Fruit fly (Drosophila melanogaster) whole organism, embryonic: ENCODE measurements around the gene CG43085.

Experiments used
- Antp ChIP-seq: fragments of 200-800 bp; sonication (Bioruptor generic); optimal IDR thresholded peaks from 3 replicates; lab custom pipeline; 2016; ENCODE audit warnings: missing biosample characterization, missing genetic modification characterization
- C15 ChIP-seq: fragments of 200-800 bp; sonication (Bioruptor generic); IDR thresholded peaks from 3 replicates; pipeline ENCODE4 v1.3.6; 2022; ENCODE audit warnings: missing biosample characterization, missing genetic modification characterization
- CG10321 ChIP-seq: fragments of 200-800 bp; sonication (Bioruptor generic); IDR thresholded peaks from 2 replicates; pipeline ENCODE4 v1.3.6; 2022; ENCODE audit warnings: missing biosample characterization, missing genetic modification characterization
- CG11085 ChIP-seq: fragments of 200-800 bp; sonication (Bioruptor generic); IDR thresholded peaks from 2 replicates; pipeline ENCODE4 v1.3.6; 2022; ENCODE audit warnings: missing biosample characterization, missing genetic modification characterization
- CG11695 ChIP-seq: fragments of 200-800 bp; sonication (Bioruptor generic); IDR thresholded peaks from 3 replicates; pipeline ENCODE4 v1.3.6; 2022; ENCODE audit warnings: missing biosample characterization, missing genetic modification characterization
- CG1603 ChIP-seq: fragments of 200-800 bp; sonication (Bioruptor generic); optimal IDR thresholded peaks from 2 replicates; lab custom pipeline; 2019; ENCODE audit warnings: missing biosample characterization, mild to moderate bottlenecking, missing genetic modification characterization, moderate library complexity
- CG1792 ChIP-seq: fragments of 200-800 bp; sonication (Bioruptor generic); optimal IDR thresholded peaks from 2 replicates; lab custom pipeline; 2016; ENCODE audit warnings: missing biosample characterization, missing genetic modification characterization
- CG18476 ChIP-seq: fragments of 200-800 bp; sonication (Bioruptor generic); optimal IDR thresholded peaks from 2 replicates; lab custom pipeline; 2016; ENCODE audit warnings: missing biosample characterization, mild to moderate bottlenecking, missing genetic modification characterization
- CG31365 ChIP-seq: fragments of 200-800 bp; sonication (Bioruptor generic); optimal IDR thresholded peaks from 2 replicates; lab custom pipeline; 2018; ENCODE audit warnings: missing biosample characterization, mild to moderate bottlenecking, missing genetic modification characterization
- CG32532 ChIP-seq: fragments of 200-800 bp; sonication (Bioruptor generic); IDR thresholded peaks from 2 replicates; pipeline ENCODE4 v1.3.6; 2022; ENCODE audit warnings: missing biosample characterization, missing genetic modification characterization
- CG3281 ChIP-seq: fragments of 200-800 bp; sonication (Bioruptor generic); optimal IDR thresholded peaks from 3 replicates; lab custom pipeline; 2017; ENCODE audit warnings: missing biosample characterization, mild to moderate bottlenecking, missing genetic modification characterization
- CG34422 ChIP-seq: fragments of 200-800 bp; sonication (Bioruptor generic); IDR thresholded peaks from 3 replicates; pipeline ENCODE4 v1.3.6; 2022; ENCODE audit warnings: missing biosample characterization, missing genetic modification characterization
- CG5180 ChIP-seq: fragments of 200-800 bp; sonication (Bioruptor generic); optimal IDR thresholded peaks from 3 replicates; lab custom pipeline; 2017; ENCODE audit warnings: missing biosample characterization, missing genetic modification characterization, mild to moderate bottlenecking, moderate library complexity, missing genetic modification reagents
- CG5953 ChIP-seq: fragments of 200-800 bp; sonication (Bioruptor generic); IDR thresholded peaks from 2 replicates; pipeline ENCODE4 v1.3.6; 2022; ENCODE audit warnings: missing biosample characterization, missing genetic modification characterization
- CG7839 ChIP-seq: fragments of 200-800 bp; sonication (Bioruptor generic); optimal IDR thresholded peaks from 3 replicates; lab custom pipeline; 2018; ENCODE audit warnings: missing biosample characterization, mild to moderate bottlenecking, missing genetic modification characterization, moderate library complexity
- CG7928 ChIP-seq: fragments of 200-800 bp; sonication (Bioruptor generic); optimal IDR thresholded peaks from 2 replicates; lab custom pipeline; 2017; ENCODE audit warnings: missing biosample characterization, mild to moderate bottlenecking, missing genetic modification characterization
- CG8388 ChIP-seq: fragments of 200-800 bp; sonication (Bioruptor generic); optimal IDR thresholded peaks from 2 replicates; lab custom pipeline; 2019; ENCODE audit warnings: missing biosample characterization, mild to moderate bottlenecking, missing genetic modification characterization, moderate library complexity
- CG9876 ChIP-seq: fragments of 200-800 bp; sonication (Bioruptor generic); optimal IDR thresholded peaks from 2 replicates; lab custom pipeline; 2016; ENCODE audit warnings: missing biosample characterization, missing genetic modification characterization
- D ChIP-seq, 2 experiments: fragments of 200-800 bp in 1 of 2; fragments of >200 bp in 1 of 2; sonication (Bioruptor generic) in 1 of 2; optimal IDR thresholded peaks; 2 replicates in 1 of 2; 3 replicates in 1 of 2; lab custom pipeline; 2017; ENCODE audit warnings: mild to moderate bottlenecking in 1 of 2, missing biosample characterization in 1 of 2, missing genetic modification characterization in 1 of 2, missing genetic modification reagents in 1 of 2
- E2f2 ChIP-seq: fragments of 200-800 bp; sonication (Bioruptor generic); IDR thresholded peaks from 2 replicates; pipeline ENCODE4 v1.3.6; 2022; ENCODE audit warnings: missing biosample characterization, missing genetic modification characterization
- ERR ChIP-seq: fragments of 200-800 bp; sonication (Bioruptor generic); optimal IDR thresholded peaks from 2 replicates; lab custom pipeline; 2016; ENCODE audit warnings: missing biosample characterization, missing genetic modification characterization
- HLH4C ChIP-seq: fragments of 200-800 bp; sonication (Bioruptor generic); IDR thresholded peaks from 3 replicates; pipeline ENCODE4 v1.3.6; 2022; ENCODE audit warnings: missing biosample characterization, missing genetic modification characterization; ENCODE audit not compliant: partially characterized antibody
- Hand ChIP-seq: fragments of 200-800 bp; sonication (Bioruptor generic); optimal IDR thresholded peaks from 2 replicates; lab custom pipeline; 2017; ENCODE audit warnings: mild to moderate bottlenecking, missing biosample characterization, missing genetic modification reagents, missing genetic modification characterization
- Hr39 ChIP-seq: fragments of >200 bp; optimal IDR thresholded peaks from 2 replicates; lab custom pipeline; 2017
- Usf ChIP-seq: fragments of 200-800 bp; sonication (Bioruptor generic); optimal IDR thresholded peaks from 2 replicates; lab custom pipeline; 2017; ENCODE audit warnings: missing genotype, missing biosample characterization, missing genetic modification characterization
- Xrp1 ChIP-seq: fragments of 200-800 bp; sonication (Bioruptor generic); IDR thresholded peaks from 2 replicates; pipeline ENCODE4 v1.3.6; 2022; ENCODE audit warnings: missing biosample characterization, missing genetic modification characterization
- bowl ChIP-seq: fragments of 200-800 bp; sonication (Bioruptor generic); IDR thresholded peaks from 2 replicates; pipeline ENCODE4 v1.3.6; 2022; ENCODE audit warnings: missing biosample characterization, missing genetic modification characterization
- cad ChIP-seq: fragments of >200 bp; optimal IDR thresholded peaks from 2 replicates; lab custom pipeline; 2017; ENCODE audit warnings: missing biosample characterization, missing genetic modification characterization
- ci ChIP-seq: fragments of 200-800 bp; sonication (Bioruptor generic); IDR thresholded peaks from 3 replicates; pipeline ENCODE4 v1.3.6; 2022; ENCODE audit warnings: missing biosample characterization, missing genetic modification characterization
- danr ChIP-seq: fragments of 200-800 bp; sonication (Bioruptor generic); IDR thresholded peaks from 2 replicates; pipeline ENCODE4 v1.3.6; 2022; ENCODE audit warnings: missing biosample characterization, missing genetic modification characterization
- dmrt11E ChIP-seq: fragments of 200-800 bp; sonication (Bioruptor generic); optimal IDR thresholded peaks from 3 replicates; lab custom pipeline; 2018; ENCODE audit warnings: missing biosample characterization, mild to moderate bottlenecking, missing genetic modification characterization, moderate library complexity
- fu2 ChIP-seq: fragments of 200-800 bp; sonication (Bioruptor generic); optimal IDR thresholded peaks from 2 replicates; lab custom pipeline; 2016; ENCODE audit warnings: missing biosample characterization, missing genetic modification characterization
- gem ChIP-seq: fragments of 200-800 bp; sonication (Bioruptor generic); optimal IDR thresholded peaks from 2 replicates; lab custom pipeline; 2019; ENCODE audit warnings: missing biosample characterization, mild to moderate bottlenecking, missing genetic modification characterization, moderate library complexity
- grau ChIP-seq: fragments of 200-800 bp; optimal IDR thresholded peaks from 3 replicates; lab custom pipeline; 2019; ENCODE audit warnings: missing biosample characterization, mild to moderate bottlenecking, missing genetic modification characterization, moderate library complexity
- gsb-n ChIP-seq: fragments of 200-800 bp; sonication (Bioruptor generic); optimal IDR thresholded peaks from 3 replicates; lab custom pipeline; 2018; ENCODE audit warnings: missing biosample characterization, mild to moderate bottlenecking, missing genetic modification characterization
- inv ChIP-seq: fragments of 200-800 bp; sonication (Bioruptor generic); IDR thresholded peaks from 2 replicates; pipeline ENCODE4 v1.3.6; 2022; ENCODE audit warnings: missing biosample characterization, missing genetic modification characterization; ENCODE audit not compliant: partially characterized antibody
- mld ChIP-seq: fragments of 200-800 bp; sonication (Bioruptor generic); IDR thresholded peaks from 3 replicates; pipeline ENCODE4 v1.3.6; 2022; ENCODE audit warnings: missing biosample characterization, missing genetic modification characterization; ENCODE audit not compliant: partially characterized antibody
- pb ChIP-seq: fragments of 200-800 bp; sonication (Bioruptor generic); optimal IDR thresholded peaks from 3 replicates; lab custom pipeline; 2016; ENCODE audit warnings: missing biosample characterization, missing genetic modification characterization
- peb ChIP-seq: fragments of 200-800 bp; sonication (Bioruptor generic); IDR thresholded peaks from 2 replicates; pipeline ENCODE4 v1.3.6; 2022; ENCODE audit warnings: missing biosample characterization, missing genetic modification characterization
- phol ChIP-seq: fragments of 200-800 bp; sonication (Bioruptor generic); optimal IDR thresholded peaks from 3 replicates; lab custom pipeline; 2018; ENCODE audit warnings: missing biosample characterization, mild to moderate bottlenecking, missing genetic modification characterization, moderate library complexity
- repo ChIP-seq: fragments of 200-800 bp; sonication (Bioruptor generic); optimal IDR thresholded peaks from 2 replicates; lab custom pipeline; 2016; ENCODE audit warnings: missing biosample characterization, missing genetic modification characterization
- rib ChIP-seq: fragments of 200-800 bp; sonication (Bioruptor generic); IDR thresholded peaks from 2 replicates; pipeline ENCODE4 v1.3.6; 2022; ENCODE audit warnings: missing biosample characterization, missing genetic modification characterization
- sisA ChIP-seq: fragments of 200-800 bp; sonication (Bioruptor generic); IDR thresholded peaks from 2 replicates; pipeline ENCODE4 v1.3.6; 2022; ENCODE audit warnings: missing biosample characterization, missing genetic modification characterization
- sr ChIP-seq: fragments of 200-800 bp; sonication (Bioruptor generic); IDR thresholded peaks from 3 replicates; pipeline ENCODE4 v1.3.6; 2022; ENCODE audit warnings: missing biosample characterization, missing genetic modification characterization
- stc ChIP-seq: fragments of 200-800 bp; sonication (Bioruptor generic); IDR thresholded peaks from 2 replicates; pipeline ENCODE4 v1.3.6; 2022; ENCODE audit warnings: missing biosample characterization, missing genetic modification characterization
- tio ChIP-seq: fragments of 200-800 bp; sonication (Bioruptor generic); optimal IDR thresholded peaks from 2 replicates; lab custom pipeline; 2017; ENCODE audit warnings: missing biosample characterization, missing genetic modification characterization, inconsistent platforms

The CG43085 gene

DNA sequence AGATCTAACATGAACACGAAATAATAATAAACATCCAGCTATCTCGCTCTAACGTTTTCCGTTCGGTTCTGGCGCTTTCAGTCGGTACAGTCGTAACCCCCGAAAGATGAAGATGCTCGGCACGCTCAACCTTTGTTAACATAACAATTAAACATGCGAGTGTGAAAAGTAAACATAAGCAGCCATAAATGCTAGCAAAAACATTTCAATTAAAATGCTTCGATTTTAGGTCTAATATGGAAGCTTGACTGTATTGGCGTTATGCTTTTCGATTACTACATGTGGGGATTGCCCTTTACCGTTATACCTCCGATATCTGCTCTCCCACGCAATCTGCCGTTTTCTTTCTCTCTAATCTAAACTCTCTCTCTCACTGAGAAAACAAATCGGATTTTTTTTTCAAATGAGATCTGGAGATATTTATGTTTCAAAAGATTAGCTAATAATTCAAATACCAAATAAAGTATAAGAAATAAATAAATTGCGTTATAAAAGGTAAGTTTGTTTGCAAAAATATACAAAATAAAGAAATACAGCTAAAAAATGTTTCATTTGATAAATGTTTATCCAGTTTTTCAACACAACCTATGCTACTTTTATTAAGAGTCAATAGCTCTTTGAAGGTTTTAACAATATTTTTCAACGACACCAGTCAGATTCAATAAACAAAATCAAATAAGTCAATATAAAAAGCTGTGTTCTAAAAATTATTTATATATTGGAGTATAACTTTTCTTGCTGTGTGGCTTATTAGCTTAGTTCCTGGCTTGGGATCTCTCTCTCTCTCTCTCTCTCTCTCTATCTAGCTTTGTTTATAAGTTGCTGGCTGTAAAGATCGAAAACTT, 12.1 kb upstream of the CG43085 start (continued):
- TF ChIP-seq peb (GFP tag; lab: Robert Waterston, UW) (peak; percentile 86), mld (GFP tag; lab: Robert Waterston, UW) (no peak), CG10321 (GFP tag; lab: Robert Waterston, UW) (peak; percentile 66; the same call in 1 of the 2 replicates), ERR (GFP tag; lab: Kevin White, UChicago) (peak; percentile 92), D (optimal IDR thresholded peaks at IDR 0.05; lab: Kevin White, UChicago) (no peak), D (GFP tag; optimal IDR thresholded peaks at IDR 0.05; lab: Kevin White, UChicago) (peak; percentile 56)

DNA sequence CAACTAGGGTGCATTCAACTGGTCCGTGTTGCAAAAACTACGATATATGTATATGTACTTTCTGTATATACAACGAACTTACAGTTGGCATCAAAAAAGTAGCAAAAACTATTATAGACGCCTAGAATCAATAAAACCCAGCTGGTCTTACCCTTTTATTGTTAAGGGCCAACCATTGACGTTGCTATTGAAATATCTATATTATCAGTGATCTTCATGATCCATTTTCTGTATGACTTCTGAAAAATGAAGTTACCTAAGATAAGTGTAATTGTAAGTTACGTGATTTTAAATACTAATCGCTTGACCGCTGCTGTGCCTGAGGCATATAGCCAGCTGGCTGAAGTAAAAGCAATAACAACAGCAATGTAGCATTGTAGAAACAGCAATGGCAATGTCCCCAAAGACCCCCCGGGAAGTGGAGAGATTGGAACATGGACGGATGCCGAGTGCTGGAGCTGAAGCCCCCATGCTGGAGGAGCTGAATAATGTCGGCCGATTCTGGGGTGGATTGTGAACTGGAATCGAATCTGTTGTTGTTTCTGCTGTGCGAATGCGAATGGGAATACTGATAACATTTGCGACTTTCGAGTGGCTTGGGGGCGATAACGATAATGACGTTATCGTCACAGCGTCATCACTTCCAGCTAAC, 11.3 kb upstream of the CG43085 start:
- no peak for TF ChIP-seq sisA (GFP tag; lab: Robert Waterston, UW)
- TF ChIP-seq Xrp1 (GFP tag; lab: Robert Waterston, UW), result 0 out of 2 replicates have a peak, but pooled peaks have one; percentile 40
- peak; percentile 17 for TF ChIP-seq CG18476 (GFP tag; lab: Kevin White, UChicago)
- peak; percentile 13 for TF ChIP-seq gsb-n
- no peak for TF ChIP-seq rib
- TF ChIP-seq CG9876, result no peak
- peak; percentile 52 for TF ChIP-seq phol (tag; lab: Kevin White, UChicago)
- no peak for TF ChIP-seq cad (GFP tag; lab: Kevin White, UChicago)
- TF ChIP-seq CG7839, result peak; percentile 59
- no peak for TF ChIP-seq inv (GFP tag; lab: Robert Waterston, UW)
- TF ChIP-seq ci (GFP tag; lab: Robert Waterston, UW), result peak; percentile 50; the same call in 1 of the 3 replicates
- no peak for TF ChIP-seq fu2 (GFP tag; lab: Kevin White, UChicago)
- no peak for TF ChIP-seq repo (GFP tag; lab: Kevin White, UChicago)
- TF ChIP-seq CG11085 (GFP tag; lab: Robert Waterston, UW), result no peak
- peak; percentile 45 for TF ChIP-seq dmrt11E (tag; lab: Kevin White, UChicago)
- peak; percentile 43 for TF ChIP-seq grau (tag; lab: Kevin White, UChicago)
- TF ChIP-seq CG1792 (GFP tag; lab: Kevin White, UChicago), result no peak
- TF ChIP-seq CG7928 (GFP tag; lab: Kevin White, UChicago), result no peak
- TF ChIP-seq tio (GFP tag; lab: Kevin White, UChicago), result peak; percentile 43
- TF ChIP-seq Hand, result peak; percentile 38
- TF ChIP-seq sr (GFP tag; lab: Robert Waterston, UW), result no peak
- peak; percentile 9 for TF ChIP-seq Usf (GFP tag; lab: Kevin White, UChicago)
- TF ChIP-seq C15 (GFP tag; lab: Robert Waterston, UW), result no peak
- TF ChIP-seq bowl, result no peak; the same call in 1 of the 2 replicates
- TF ChIP-seq CG3281 (GFP tag; lab: Kevin White, UChicago), result peak; percentile 65
- TF ChIP-seq CG8388 (GFP tag; lab: Kevin White, UChicago), result peak; percentile 27
- TF ChIP-seq stc (GFP tag; lab: Robert Waterston, UW), result peak; percentile 43; the same call in 1 of the 2 replicates
- peak; percentile 24 for TF ChIP-seq CG1603
- no peak for TF ChIP-seq CG31365 (tag; lab: Kevin White, UChicago)
- no peak for TF ChIP-seq Hr39 (lab: Kevin White, UChicago)
- TF ChIP-seq CG5180, result no peak
- peak; percentile 4 for TF ChIP-seq Antp (GFP tag; lab: Kevin White, UChicago)
- no peak for TF ChIP-seq pb (GFP tag; lab: Kevin White, UChicago)
- no peak for TF ChIP-seq danr
- no peak for TF ChIP-seq CG5953
- TF ChIP-seq HLH4C (GFP tag; lab: Robert Waterston, UW), result no peak
- 0 out of 3 replicates have a peak, but pooled peaks have one; percentile 42 for TF ChIP-seq CG11695 (GFP tag; lab: Robert Waterston, UW)
- TF ChIP-seq gem (tag; lab: Kevin White, UChicago), result peak; percentile 73
- peak; percentile 8; the same call in 1 of the 2 replicates for TF ChIP-seq E2f2 (GFP tag; lab: Robert Waterston, UW)
- no peak for TF ChIP-seq CG32532 (GFP tag; lab: Robert Waterston, UW)
- no peak for TF ChIP-seq CG34422
